Worm (Caenorhabditis elegans) whole organism, L4/young adult: ENCODE data around the gene clpp-1.

Experiments used
- W03F9.2 ChIP-seq: fragments of 150-350 bp; optimal IDR thresholded peaks from 2 replicates; lab custom pipeline; 2014; ENCODE audit warnings: missing biosample characterization, missing genetic modification characterization
- him-1 ChIP-seq: sonication (generic microtip); optimal IDR thresholded peaks from 2 replicates; lab custom pipeline; 2016; ENCODE audit warnings: missing genotype, missing genetic modification reagents, missing genetic modification characterization, missing compliant biosample characterization

- TF ChIP-seq W03F9.2 (tag; lab: Kevin White, UChicago) (no peak), him-1 (tag; lab: Kevin White, UChicago) (no peak)
Observed at ce11 chrII:10316119-10316518, 13.5 kb upstream of the clpp-1 start, which contains the start of gene gcy-5.
